Worm (Caenorhabditis elegans): ENCODE measurements around the gene Y46G5A.20.
A peak's percentile ranks its signal among the peaks of the same experiment; 100 is the strongest.

Gene Y46G5A.20

ce11 chrII:12813253-12813652 lies 2.4 kb downstream of the Y46G5A.20 start:
- no peak for TF ChIP-seq aly-1 (tag; optimal IDR thresholded peaks at IDR 0.05)

ce11 chrII:12816412-12817146 lies 5.8 kb downstream of the Y46G5A.20 start, which contains the start of gene acl-7:
Gene acl-7 (minus strand): TSS chrII:12816462.
- TF ChIP-seq ama-1 (optimal IDR thresholded peaks at IDR 0.05) = no peak
- TF ChIP-seq hnd-1 (tag; optimal IDR thresholded peaks at IDR 0.05) = no peak
- TF ChIP-seq ets-7 (tag; optimal IDR thresholded peaks at IDR 0.05) = no peak

DNA sequence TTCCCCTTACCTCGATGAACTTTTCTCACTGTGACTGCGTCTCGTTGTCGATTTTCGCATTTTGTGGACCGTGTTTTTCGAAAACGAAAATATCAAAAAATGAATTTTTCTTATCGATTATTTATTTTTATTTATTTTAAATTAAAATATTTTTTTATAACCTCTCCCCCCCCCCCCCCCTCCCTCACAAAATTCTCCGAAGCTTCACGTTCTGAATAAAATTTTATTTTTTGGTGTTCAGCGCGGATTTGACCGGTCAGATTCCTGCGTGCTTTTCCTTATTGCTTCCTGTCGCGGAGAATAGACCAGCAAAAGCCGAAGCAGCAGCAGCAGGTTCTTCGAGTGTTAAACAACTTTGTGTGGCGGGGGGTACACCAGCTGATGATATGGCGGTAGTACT lies 7.7 kb downstream of the Y46G5A.20 start, which contains the start of gene Y46G5A.22:
Y46G5A.22 (minus strand) TSS at position 101 of the 400 bp plus-strand sequence.
- no peak for TF ChIP-seq ets-7 (tag; optimal IDR thresholded peaks at IDR 0.05)
- TF ChIP-seq F13C5.2 (tag; optimal IDR thresholded peaks at IDR 0.05) = no peak
- TF ChIP-seq sea-1 (GFP tag; conservative IDR thresholded peaks at IDR 0.05) = no peak
- no peak for TF ChIP-seq flt-1 (GFP tag; IDR thresholded peaks at IDR 0.05)
- TF ChIP-seq tra-4 (tag; optimal IDR thresholded peaks at IDR 0.05) = no peak
- no peak for TF ChIP-seq ceh-13 (GFP tag; optimal IDR thresholded peaks at IDR 0.05)
- TF ChIP-seq ceh-36 (tag; optimal IDR thresholded peaks at IDR 0.05) = no peak
- TF ChIP-seq tbx-37 (GFP tag; conservative IDR thresholded peaks at IDR 0.05) = no peak
- TF ChIP-seq ama-1 (optimal IDR thresholded peaks at IDR 0.05) = no peak
- no peak for TF ChIP-seq hnd-1 (tag; optimal IDR thresholded peaks at IDR 0.05)
- TF ChIP-seq tbx-11 (GFP tag; IDR thresholded peaks at IDR 0.05) = no peak
- TF ChIP-seq B0310.2 (tag; optimal IDR thresholded peaks at IDR 0.05) = no peak
- TF ChIP-seq pes-1 (GFP tag; IDR thresholded peaks at IDR 0.05) = no peak
- TF ChIP-seq scrt-1 (GFP tag; IDR thresholded peaks at IDR 0.05) = no peak
- TF ChIP-seq hmg-4 (GFP tag; optimal IDR thresholded peaks at IDR 0.05) = no peak

- no peak for TF ChIP-seq aly-1 (tag; optimal IDR thresholded peaks at IDR 0.05)
- no peak for TF ChIP-seq ceh-36 (tag; optimal IDR thresholded peaks at IDR 0.05)
- no peak for TF ChIP-seq B0310.2 (tag; optimal IDR thresholded peaks at IDR 0.05)
- TF ChIP-seq hmbx-1 (tag; optimal IDR thresholded peaks at IDR 0.05) = no peak
- TF ChIP-seq F13C5.2 (tag; optimal IDR thresholded peaks at IDR 0.05) = no peak
- TF ChIP-seq flt-1 (GFP tag; IDR thresholded peaks at IDR 0.05) = no peak
- TF ChIP-seq ama-1 (optimal IDR thresholded peaks at IDR 0.05) = no peak
- TF ChIP-seq ceh-13 (GFP tag; optimal IDR thresholded peaks at IDR 0.05) = no peak
- no peak for TF ChIP-seq tbx-37 (GFP tag; conservative IDR thresholded peaks at IDR 0.05)
- no peak for TF ChIP-seq tbx-11 (GFP tag; IDR thresholded peaks at IDR 0.05)
- no peak for TF ChIP-seq sea-1 (GFP tag; conservative IDR thresholded peaks at IDR 0.05)
- no peak for TF ChIP-seq scrt-1 (GFP tag; IDR thresholded peaks at IDR 0.05)
- TF ChIP-seq ets-7 (tag; optimal IDR thresholded peaks at IDR 0.05) = no peak
- TF ChIP-seq pes-1 (GFP tag; IDR thresholded peaks at IDR 0.05) = no peak
- no peak for TF ChIP-seq hmg-4 (GFP tag; optimal IDR thresholded peaks at IDR 0.05)
- no peak for TF ChIP-seq hnd-1 (tag; optimal IDR thresholded peaks at IDR 0.05)
- TF ChIP-seq tra-4 (tag; optimal IDR thresholded peaks at IDR 0.05) = no peak
Measured at ce11 chrII:12819979-12820378, 9.2 kb downstream of the Y46G5A.20 start.

DNA sequence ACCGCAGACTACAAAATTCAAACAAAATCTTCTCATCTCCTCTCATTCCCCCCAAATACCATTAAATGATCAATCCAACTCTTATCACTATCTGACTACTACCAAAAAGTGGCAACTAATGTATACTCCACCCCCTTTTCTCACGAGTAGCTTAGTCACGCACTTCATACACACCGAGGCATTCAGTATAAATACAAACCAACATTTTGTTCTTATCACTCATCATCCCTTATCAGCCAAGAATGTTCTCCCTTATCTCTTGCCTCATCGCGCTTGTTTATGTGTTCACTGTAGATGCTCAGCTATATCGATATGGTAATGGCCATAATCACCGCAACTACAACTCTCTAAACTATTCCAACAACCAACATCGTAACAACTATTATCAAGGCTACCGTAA lies 12.6 kb downstream of the Y46G5A.20 start, which contains the start of gene Y46G5A.36:
Y46G5A.36 (plus strand) TSS at position 243 of the 400 bp plus-strand sequence.
- TF ChIP-seq ets-7 (tag; optimal IDR thresholded peaks at IDR 0.05) (no peak), ceh-36 (tag; optimal IDR thresholded peaks at IDR 0.05) (no peak), hmbx-1 (tag; optimal IDR thresholded peaks at IDR 0.05) (no peak), ama-1 (optimal IDR thresholded peaks at IDR 0.05) (no peak)

DNA sequence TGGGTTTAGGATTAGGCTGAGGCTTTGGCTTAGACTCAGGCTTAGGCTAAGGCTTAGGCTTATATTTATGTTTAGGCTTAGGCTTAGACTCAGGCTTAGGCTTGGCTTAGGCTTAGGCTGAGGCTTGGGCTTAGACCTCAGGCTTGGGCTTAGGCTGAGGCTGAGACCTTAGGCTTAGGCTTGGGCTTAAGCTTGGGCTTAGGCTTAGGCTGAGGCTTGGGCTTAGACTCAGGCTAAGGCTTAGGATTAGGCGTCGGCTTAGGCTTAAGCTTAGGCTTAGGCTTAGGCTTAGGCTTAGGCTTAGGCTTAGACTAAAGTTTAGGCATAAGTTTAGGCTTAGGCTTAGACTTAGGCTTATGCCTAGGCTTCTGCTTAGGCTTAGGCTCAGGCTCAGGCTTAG lies 13.7 kb downstream of the Y46G5A.20 start:
- no peak for TF ChIP-seq ets-7 (tag; optimal IDR thresholded peaks at IDR 0.05)
- peak; percentile 16; the same call in 1 of the 2 replicates for TF ChIP-seq pes-1 (GFP tag; IDR thresholded peaks at IDR 0.05)
- no peak for TF ChIP-seq tbx-37 (GFP tag; conservative IDR thresholded peaks at IDR 0.05)
- peak; percentile 94 for TF ChIP-seq ceh-36 (tag; optimal IDR thresholded peaks at IDR 0.05)

- TF ChIP-seq flt-1 (GFP tag; IDR thresholded peaks at IDR 0.05) = no peak
- TF ChIP-seq ets-7 (tag; optimal IDR thresholded peaks at IDR 0.05) = no peak
- TF ChIP-seq F13C5.2 (tag; optimal IDR thresholded peaks at IDR 0.05) = no peak
- TF ChIP-seq B0310.2 (tag; optimal IDR thresholded peaks at IDR 0.05) = no peak
- TF ChIP-seq ama-1 (optimal IDR thresholded peaks at IDR 0.05) = no peak
- no peak for TF ChIP-seq tbx-37 (GFP tag; conservative IDR thresholded peaks at IDR 0.05)
- no peak for TF ChIP-seq aly-1 (tag; optimal IDR thresholded peaks at IDR 0.05)
- TF ChIP-seq tbx-11 (GFP tag; IDR thresholded peaks at IDR 0.05) = no peak
- no peak for TF ChIP-seq hmbx-1 (tag; optimal IDR thresholded peaks at IDR 0.05)
- TF ChIP-seq hmg-4 (GFP tag; optimal IDR thresholded peaks at IDR 0.05) = no peak
- TF ChIP-seq ceh-13 (GFP tag; optimal IDR thresholded peaks at IDR 0.05) = no peak
- TF ChIP-seq hnd-1 (tag; optimal IDR thresholded peaks at IDR 0.05) = no peak
Measured at ce11 chrII:12826752-12827151, 15.9 kb downstream of the Y46G5A.20 start, which contains the start of gene Y46G5A.38. Gene Y46G5A.38 (plus strand): TSS chrII:12827052.

DNA sequence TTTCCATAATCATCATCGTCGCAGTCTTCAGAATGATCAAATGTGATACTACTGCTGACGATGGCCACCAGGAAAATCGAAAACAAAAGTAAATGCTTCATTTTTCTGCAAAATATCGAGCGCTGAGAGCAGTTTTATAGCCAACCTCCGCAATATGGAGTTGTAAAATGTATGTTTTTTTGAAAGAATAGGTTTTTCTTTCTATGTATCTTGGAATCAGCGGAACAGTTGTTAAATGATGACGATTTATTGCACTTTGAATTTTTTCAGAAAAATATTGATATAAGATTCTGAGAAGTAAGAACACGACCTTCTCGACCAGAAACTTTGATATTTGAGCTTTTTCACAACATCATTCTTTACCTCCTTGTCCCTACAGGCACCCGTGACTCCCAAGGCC lies 18.1 kb downstream of the Y46G5A.20 start, which contains the start of gene Y46G5A.23:
Y46G5A.23 (minus strand) TSS at position 101 of the 400 bp plus-strand sequence.
- no peak for TF ChIP-seq flt-1 (GFP tag; IDR thresholded peaks at IDR 0.05)
- no peak for TF ChIP-seq ets-7 (tag; optimal IDR thresholded peaks at IDR 0.05)
- no peak for TF ChIP-seq hmbx-1 (tag; optimal IDR thresholded peaks at IDR 0.05)
- no peak for TF ChIP-seq tra-4 (tag; optimal IDR thresholded peaks at IDR 0.05)
- TF ChIP-seq aly-1 (tag; optimal IDR thresholded peaks at IDR 0.05) = no peak
- TF ChIP-seq tbx-11 (GFP tag; IDR thresholded peaks at IDR 0.05) = no peak
- TF ChIP-seq ceh-13 (GFP tag; optimal IDR thresholded peaks at IDR 0.05) = no peak
- TF ChIP-seq F13C5.2 (tag; optimal IDR thresholded peaks at IDR 0.05) = no peak
- TF ChIP-seq ama-1 (optimal IDR thresholded peaks at IDR 0.05) = no peak
- no peak for TF ChIP-seq B0310.2 (tag; optimal IDR thresholded peaks at IDR 0.05)
- no peak for TF ChIP-seq tbx-37 (GFP tag; conservative IDR thresholded peaks at IDR 0.05)
- no peak for TF ChIP-seq sea-1 (GFP tag; conservative IDR thresholded peaks at IDR 0.05)
- TF ChIP-seq hmg-4 (GFP tag; optimal IDR thresholded peaks at IDR 0.05) = no peak
- TF ChIP-seq hnd-1 (tag; optimal IDR thresholded peaks at IDR 0.05) = no peak
- no peak for TF ChIP-seq ceh-36 (tag; optimal IDR thresholded peaks at IDR 0.05)
- no peak for TF ChIP-seq scrt-1 (GFP tag; IDR thresholded peaks at IDR 0.05)
- TF ChIP-seq pes-1 (GFP tag; IDR thresholded peaks at IDR 0.05) = no peak

Data from whole organism, early embryonic.